Fruit fly (Drosophila melanogaster) whole organism, embryonic: ENCODE data around the gene M6.

Experiments used
- Asciz ChIP-seq: fragments of 200-800 bp; sonication (Bioruptor generic); optimal IDR thresholded peaks from 2 replicates; lab custom pipeline; 2017; ENCODE audit warnings: missing biosample characterization, mild to moderate bottlenecking, missing genetic modification characterization, missing genetic modification reagents
- CG10147 ChIP-seq: fragments of 200-800 bp; sonication (Bioruptor generic); optimal IDR thresholded peaks from 2 replicates; lab custom pipeline; 2019; ENCODE audit warnings: missing biosample characterization, mild to moderate bottlenecking, missing genetic modification characterization, moderate library complexity
- CG10209 ChIP-seq: fragments of 200-800 bp; sonication (Bioruptor generic); optimal IDR thresholded peaks from 3 replicates; lab custom pipeline; 2017; ENCODE audit warnings: missing biosample characterization, mild to moderate bottlenecking, missing genetic modification characterization, missing genetic modification reagents
- CG10267 ChIP-seq: fragments of 200-800 bp; sonication (Bioruptor generic); optimal IDR thresholded peaks from 2 replicates; lab custom pipeline; 2018; ENCODE audit warnings: missing biosample characterization, mild to moderate bottlenecking, missing genetic modification characterization, moderate library complexity
- CG11247 ChIP-seq: fragments of 200-800 bp; sonication (Bioruptor generic); IDR thresholded peaks from 2 replicates; pipeline ENCODE4 v1.3.6; 2022; ENCODE audit warnings: missing biosample characterization, missing genetic modification characterization
- CG12071 ChIP-seq: fragments of 200-800 bp; sonication (Bioruptor generic); optimal IDR thresholded peaks from 3 replicates; lab custom pipeline; 2018; ENCODE audit warnings: missing biosample characterization, mild to moderate bottlenecking, missing genetic modification characterization
- CG12104 ChIP-seq: fragments of 200-800 bp; sonication (Bioruptor generic); optimal IDR thresholded peaks from 3 replicates; lab custom pipeline; 2016; ENCODE audit warnings: missing biosample characterization, missing genetic modification characterization
- CG12236 ChIP-seq: fragments of 200-800 bp; sonication (Bioruptor generic); optimal IDR thresholded peaks from 2 replicates; lab custom pipeline; 2016; ENCODE audit warnings: missing biosample characterization, missing genetic modification characterization
- CG1233 ChIP-seq: fragments of 200-800 bp; sonication (Bioruptor generic); optimal IDR thresholded peaks from 4 replicates; lab custom pipeline; 2018; ENCODE audit warnings: missing biosample characterization, mild to moderate bottlenecking, missing genetic modification characterization
- CG13123 ChIP-seq: fragments of 200-800 bp; sonication (Bioruptor generic); optimal IDR thresholded peaks from 2 replicates; lab custom pipeline; 2016; ENCODE audit warnings: missing biosample characterization, missing genetic modification characterization
- CG14441 ChIP-seq: fragments of 200-800 bp; sonication (Bioruptor generic); IDR thresholded peaks from 2 replicates; pipeline ENCODE4 v1.3.6; 2022; ENCODE audit warnings: missing biosample characterization, missing genetic modification characterization
- CG1603 ChIP-seq: fragments of 200-800 bp; sonication (Bioruptor generic); optimal IDR thresholded peaks from 2 replicates; lab custom pipeline; 2019; ENCODE audit warnings: missing biosample characterization, mild to moderate bottlenecking, missing genetic modification characterization, moderate library complexity
- CG17328 ChIP-seq: fragments of 200-800 bp; sonication (Bioruptor generic); IDR thresholded peaks from 2 replicates; pipeline ENCODE4 v1.3.6; 2022; ENCODE audit warnings: missing biosample characterization, missing genetic modification characterization
- CG18011 ChIP-seq: fragments of 200-800 bp; sonication (Bioruptor generic); optimal IDR thresholded peaks from 2 replicates; lab custom pipeline; 2017; ENCODE audit warnings: missing biosample characterization, missing genetic modification characterization, mild to moderate bottlenecking, moderate library complexity, missing genotype
- CG2712 ChIP-seq: fragments of 200-800 bp; optimal IDR thresholded peaks from 3 replicates; lab custom pipeline; 2019; ENCODE audit warnings: missing biosample characterization, mild to moderate bottlenecking, missing genetic modification characterization, moderate library complexity
- CG32767 ChIP-seq: fragments of 200-800 bp; sonication (Bioruptor generic); IDR thresholded peaks from 2 replicates; pipeline ENCODE4 v1.3.6; 2022; ENCODE audit warnings: missing biosample characterization, missing genetic modification characterization
- CG34224 ChIP-seq: fragments of 200-800 bp; sonication (Bioruptor generic); IDR thresholded peaks from 3 replicates; pipeline ENCODE4 v1.3.6; 2022; ENCODE audit warnings: missing biosample characterization, missing genetic modification characterization; ENCODE audit not compliant: partially characterized antibody
- CG3726 ChIP-seq: fragments of 200-800 bp; sonication (Bioruptor generic); IDR thresholded peaks from 3 replicates; pipeline ENCODE4, ENCODE4 v1.3.6; 2022; ENCODE audit warnings: missing biosample characterization, missing genetic modification characterization
- CG4282 ChIP-seq: fragments of 200-800 bp; sonication (Bioruptor generic); optimal IDR thresholded peaks from 2 replicates; lab custom pipeline; 2016; ENCODE audit warnings: missing biosample characterization, missing genetic modification characterization
- CG8765 ChIP-seq: fragments of 200-800 bp; sonication (Bioruptor generic); IDR thresholded peaks from 2 replicates; pipeline ENCODE4 v1.3.6; 2022; ENCODE audit warnings: missing biosample characterization, missing genetic modification characterization
- CG8924 ChIP-seq: fragments of 200-800 bp; optimal IDR thresholded peaks from 3 replicates; lab custom pipeline; 2019; ENCODE audit warnings: missing biosample characterization, mild to moderate bottlenecking, missing genetic modification characterization, moderate library complexity
- CG9727 ChIP-seq: fragments of 200-800 bp; sonication (Bioruptor generic); optimal IDR thresholded peaks from 3 replicates; lab custom pipeline; 2017; ENCODE audit warnings: missing biosample characterization, mild to moderate bottlenecking, missing genetic modification characterization
- Doc2 ChIP-seq: fragments of 200-800 bp; sonication (Bioruptor generic); IDR thresholded peaks from 2 replicates; pipeline ENCODE4 v1.3.6; 2022; ENCODE audit warnings: missing biosample characterization, missing genetic modification characterization
- ERR ChIP-seq: fragments of 200-800 bp; sonication (Bioruptor generic); optimal IDR thresholded peaks from 2 replicates; lab custom pipeline; 2016; ENCODE audit warnings: missing biosample characterization, missing genetic modification characterization
- H2.0 ChIP-seq: fragments of 200-800 bp; sonication (Bioruptor generic); IDR thresholded peaks from 2 replicates; pipeline ENCODE4 v1.3.6; 2022; ENCODE audit warnings: missing biosample characterization, missing genetic modification characterization
- HHEX ChIP-seq: fragments of 200-800 bp; sonication (Bioruptor generic); optimal IDR thresholded peaks from 3 replicates; lab custom pipeline; 2017; ENCODE audit warnings: missing biosample characterization, mild to moderate bottlenecking, missing genetic modification characterization, missing genetic modification reagents
- HLH4C ChIP-seq: fragments of 200-800 bp; sonication (Bioruptor generic); IDR thresholded peaks from 3 replicates; pipeline ENCODE4 v1.3.6; 2022; ENCODE audit warnings: missing biosample characterization, missing genetic modification characterization; ENCODE audit not compliant: partially characterized antibody
- HLH54F ChIP-seq: fragments of 200-800 bp; sonication (Bioruptor generic); optimal IDR thresholded peaks from 3 replicates; lab custom pipeline; 2016; ENCODE audit warnings: missing biosample characterization, missing genetic modification characterization
- Hand ChIP-seq: fragments of 200-800 bp; sonication (Bioruptor generic); optimal IDR thresholded peaks from 2 replicates; lab custom pipeline; 2017; ENCODE audit warnings: mild to moderate bottlenecking, missing biosample characterization, missing genetic modification reagents, missing genetic modification characterization
- Nf-YA ChIP-seq: fragments of 200-800 bp; sonication (Bioruptor generic); IDR thresholded peaks from 2 replicates; pipeline ENCODE4 v1.3.6; 2022; ENCODE audit warnings: missing biosample characterization, missing genetic modification characterization
- Oaz ChIP-seq: fragments of 200-800 bp; sonication (Bioruptor generic); IDR thresholded peaks from 2 replicates; pipeline ENCODE4 v1.3.6; 2022; ENCODE audit warnings: missing biosample characterization, missing genetic modification characterization
- PHDP ChIP-seq: fragments of 200-800 bp; sonication (Bioruptor generic); optimal IDR thresholded peaks from 3 replicates; lab custom pipeline; 2018; ENCODE audit warnings: missing biosample characterization, mild to moderate bottlenecking, missing genetic modification characterization, moderate library complexity
- ab ChIP-seq: fragments of 200-800 bp; sonication (Bioruptor generic); optimal IDR thresholded peaks from 2 replicates; lab custom pipeline; 2016; ENCODE audit warnings: missing biosample characterization, missing genetic modification characterization
- ap ChIP-seq: fragments of 200-800 bp; sonication (Bioruptor generic); IDR thresholded peaks from 2 replicates; pipeline ENCODE4 v1.3.6; 2022; ENCODE audit warnings: missing biosample characterization, missing genetic modification characterization
- ash1 ChIP-seq: fragments of 200-800 bp; sonication (Bioruptor generic); optimal IDR thresholded peaks from 2 replicates; lab custom pipeline; 2018; ENCODE audit warnings: missing biosample characterization, mild to moderate bottlenecking, missing genetic modification characterization
- dati ChIP-seq: fragments of 200-800 bp; sonication (Bioruptor generic); IDR thresholded peaks from 2 replicates; pipeline ENCODE4 v1.3.6; 2022; ENCODE audit warnings: missing biosample characterization, missing genetic modification characterization
- ems ChIP-seq: fragments of 200-800 bp; sonication (Bioruptor generic); optimal IDR thresholded peaks from 3 replicates; lab custom pipeline; 2016; ENCODE audit warnings: missing biosample characterization, missing genetic modification characterization
- eyg ChIP-seq: fragments of 200-800 bp; sonication (Bioruptor generic); optimal IDR thresholded peaks from 3 replicates; lab custom pipeline; 2016; ENCODE audit warnings: missing biosample characterization, missing genetic modification characterization
- fd64A ChIP-seq: fragments of 200-800 bp; sonication (Bioruptor generic); optimal IDR thresholded peaks from 3 replicates; lab custom pipeline; 2018; ENCODE audit warnings: missing biosample characterization, mild to moderate bottlenecking, missing genetic modification characterization
- gfzf ChIP-seq: fragments of 200-800 bp; sonication (Bioruptor generic); optimal IDR thresholded peaks from 2 replicates; lab custom pipeline; 2016; ENCODE audit warnings: missing biosample characterization, mild to moderate bottlenecking, missing genetic modification characterization, moderate library complexity
- hth ChIP-seq: fragments of >200 bp; optimal IDR thresholded peaks from 2 replicates; lab custom pipeline; 2017; ENCODE audit warnings: inconsistent platforms
- jing ChIP-seq: fragments of 200-800 bp; sonication (Bioruptor generic); optimal IDR thresholded peaks from 2 replicates; lab custom pipeline; 2018; ENCODE audit warnings: missing biosample characterization, mild to moderate bottlenecking, missing genetic modification characterization
- maf-S ChIP-seq: fragments of 200-800 bp; sonication (Bioruptor generic); optimal IDR thresholded peaks from 2 replicates; lab custom pipeline; 2016; ENCODE audit warnings: missing biosample characterization, missing genetic modification characterization
- mirr ChIP-seq: fragments of 200-800 bp; sonication (Bioruptor generic); optimal IDR thresholded peaks from 3 replicates; lab custom pipeline; 2018; ENCODE audit warnings: missing biosample characterization, mild to moderate bottlenecking, missing genetic modification characterization
- nom ChIP-seq: fragments of 200-800 bp; sonication (Bioruptor generic); optimal IDR thresholded peaks from 2 replicates; lab custom pipeline; 2017; ENCODE audit warnings: missing biosample characterization, missing genetic modification characterization, mild to moderate bottlenecking, moderate library complexity, missing genetic modification reagents
- odd ChIP-seq: fragments of 200-800 bp; sonication (Bioruptor generic); optimal IDR thresholded peaks from 2 replicates; lab custom pipeline; 2017; ENCODE audit warnings: missing biosample characterization, mild to moderate bottlenecking, missing genetic modification characterization
- pita ChIP-seq: fragments of 200-800 bp; sonication (Bioruptor generic); optimal IDR thresholded peaks from 2 replicates; lab custom pipeline; 2017; ENCODE audit warnings: missing biosample characterization, mild to moderate bottlenecking, missing genetic modification characterization
- schlank ChIP-seq: fragments of 200-800 bp; sonication (Bioruptor generic); optimal IDR thresholded peaks from 2 replicates; lab custom pipeline; 2018; ENCODE audit warnings: missing biosample characterization, mild to moderate bottlenecking, missing genetic modification characterization
- sd ChIP-seq: fragments of 200-800 bp; sonication (Bioruptor generic); optimal IDR thresholded peaks from 3 replicates; lab custom pipeline; 2018; ENCODE audit warnings: missing biosample characterization, mild to moderate bottlenecking, missing genetic modification characterization, moderate library complexity
- sima ChIP-seq: fragments of 200-800 bp; sonication (Bioruptor generic); optimal IDR thresholded peaks from 2 replicates; lab custom pipeline; 2016; ENCODE audit warnings: missing biosample characterization, missing genetic modification characterization
- zen ChIP-seq: fragments of 200-800 bp; sonication (Bioruptor generic); optimal IDR thresholded peaks from 3 replicates; lab custom pipeline; 2018; ENCODE audit warnings: missing biosample characterization, mild to moderate bottlenecking, missing genetic modification characterization, moderate library complexity

Gene M6

DNA sequence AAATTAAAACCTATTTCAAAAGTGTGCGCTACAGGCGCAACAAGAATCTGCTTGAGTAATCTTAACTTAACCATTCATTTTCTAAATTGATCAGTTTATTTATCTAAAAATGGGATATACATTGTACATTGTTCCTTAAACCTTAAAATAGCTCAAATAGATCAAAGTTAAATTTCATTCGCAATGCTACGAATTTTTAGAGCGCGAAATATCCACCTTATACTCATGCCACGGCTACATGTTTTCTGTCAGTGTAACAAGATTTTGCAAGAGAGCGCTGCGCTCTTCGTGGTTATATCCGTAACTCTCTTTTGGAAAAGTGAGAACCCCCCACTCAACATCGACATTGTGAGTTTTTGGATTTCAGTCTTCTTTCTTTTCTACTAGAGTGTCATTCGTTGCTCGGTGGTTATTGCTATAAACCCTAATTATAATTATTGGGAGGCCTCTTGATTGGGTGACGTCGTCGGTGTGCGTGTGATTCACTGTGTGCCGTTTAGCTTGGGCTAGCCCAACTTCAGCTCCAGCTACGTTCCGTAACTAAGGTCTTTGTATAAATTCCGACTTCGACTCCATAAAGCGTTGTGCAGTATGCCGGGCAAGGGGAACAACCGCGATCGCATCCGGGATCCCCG is 2.0 kb downstream of the M6 start (continued):
- TF ChIP-seq HLH54F (peak; percentile 6), CG1233 (GFP tag; lab: Kevin White, UChicago) (no peak), CG9727 (peak; percentile 15), Hand (GFP tag; lab: Kevin White, UChicago) (peak; percentile 35), Nf-YA (GFP tag; lab: Robert Waterston, UW) (no peak), CG12071 (GFP tag; lab: Kevin White, UChicago) (peak; percentile 23), CG12104 (GFP tag; lab: Kevin White, UChicago) (no peak), mirr (GFP tag; lab: Kevin White, UChicago) (no peak), sima (GFP tag; lab: Kevin White, UChicago) (no peak), CG4282 (GFP tag; lab: Kevin White, UChicago) (no peak), CG8765 (GFP tag; lab: Robert Waterston, UW) (no peak), CG3726 (no peak), ash1 (GFP tag; lab: Kevin White, UChicago) (no peak), CG18011 (GFP tag; lab: Kevin White, UChicago) (no peak), CG10267 (tag; lab: Kevin White, UChicago) (peak; percentile 28), PHDP (tag; lab: Kevin White, UChicago) (peak; percentile 67), CG34224 (GFP tag; lab: Robert Waterston, UW) (no peak), Doc2 (GFP tag; lab: Robert Waterston, UW) (no peak), schlank (no peak), eyg (GFP tag; lab: Kevin White, UChicago) (no peak), CG13123 (GFP tag; lab: Kevin White, UChicago) (no peak), HHEX (GFP tag; lab: Kevin White, UChicago) (no peak), CG1603 (tag; lab: Kevin White, UChicago) (peak; percentile 47), zen (tag; lab: Kevin White, UChicago) (no peak), CG32767 (no peak), HLH4C (GFP tag; lab: Robert Waterston, UW) (no peak), Asciz (GFP tag; lab: Kevin White, UChicago) (peak; percentile 19), CG14441 (GFP tag; lab: Robert Waterston, UW) (no peak), CG8924 (tag; lab: Kevin White, UChicago) (no peak), CG10147 (GFP tag; lab: Kevin White, UChicago) (no peak), ems (peak; percentile 43), nom (GFP tag; lab: Kevin White, UChicago) (peak; percentile 23), hth (lab: Kevin White, UChicago) (no peak), odd (GFP tag; lab: Kevin White, UChicago) (no peak), jing (GFP tag; lab: Kevin White, UChicago) (no peak), dati (GFP tag; lab: Robert Waterston, UW) (no peak), H2.0 (0 out of 2 replicates have a peak, but pooled peaks have one; percentile 32), pita (no peak), Oaz (GFP tag; lab: Robert Waterston, UW) (no peak), CG17328 (GFP tag; lab: Robert Waterston, UW) (peak; percentile 51), fd64A (GFP tag; lab: Kevin White, UChicago) (no peak), ap (no peak), CG10209 (peak; percentile 57), ERR (no peak), CG12236 (GFP tag; lab: Kevin White, UChicago) (no peak), maf-S (GFP tag; lab: Kevin White, UChicago) (peak; percentile 12), gfzf (no peak), ab (GFP tag; lab: Kevin White, UChicago) (no peak), CG2712 (tag; lab: Kevin White, UChicago) (peak; percentile 51), sd (tag; lab: Kevin White, UChicago) (no peak), CG11247 (GFP tag; lab: Robert Waterston, UW) (no peak)
